Worm (Caenorhabditis elegans) whole organism, young adult: ENCODE results near the gene slcr-46.1.

Experiments used
- F10E7.11 ChIP-seq: sonication (generic microtip); optimal IDR thresholded peaks from 2 replicates; lab custom pipeline; 2017; ENCODE audit warnings: mild to moderate bottlenecking, missing genetic modification characterization, moderate library complexity, missing compliant biosample characterization
- F49E8.2 ChIP-seq: sonication (generic microtip); optimal IDR thresholded peaks from 3 replicates; lab custom pipeline; 2017; ENCODE audit warnings: missing genetic modification characterization, mild to moderate bottlenecking, missing compliant biosample characterization, antibody characterized with exemption, moderate library complexity; ENCODE audit not compliant: insufficient read depth
- nhr-90 ChIP-seq: sonication (generic microtip); optimal IDR thresholded peaks from 2 replicates; lab custom pipeline; 2016; ENCODE audit warnings: missing genotype, mild to moderate bottlenecking, missing genetic modification characterization, missing compliant biosample characterization

- TF ChIP-seq F49E8.2 (tag; lab: Kevin White, UChicago) (no peak), nhr-90 (tag; lab: Kevin White, UChicago) (no peak), F10E7.11 (tag; lab: Kevin White, UChicago) (no peak)
Observed at ce11 chrX:4676702-4677101, 44.5 kb downstream of the slcr-46.1 start.
